Worm (Caenorhabditis elegans) whole organism, L2 larva: Measurements from ENCODE around the gene oig-4.

Experiments
- C34F6.9 ChIP-seq: fragments of 150-350 bp; optimal IDR thresholded peaks from 2 replicates; lab custom pipeline; 2014; ENCODE audit warnings: missing biosample characterization, missing genetic modification characterization
- Y55F3AM.14 ChIP-seq: fragments of 200-800 bp; sonication (Bioruptor generic); optimal IDR thresholded peaks from 2 replicates; lab custom pipeline; 2018; ENCODE audit warnings: mild to moderate bottlenecking, missing genetic modification characterization, missing compliant biosample characterization
- ZK546.5 ChIP-seq: sonication (generic microtip); optimal IDR thresholded peaks from 2 replicates; lab custom pipeline; 2017; ENCODE audit warnings: missing biosample characterization, missing genetic modification characterization
- alr-1 ChIP-seq: fragments of 150-350 bp; optimal IDR thresholded peaks from 2 replicates; lab custom pipeline; 2014; ENCODE audit warnings: missing biosample characterization, missing genetic modification characterization
- aly-2 ChIP-seq: fragments of 150-350 bp; optimal IDR thresholded peaks from 2 replicates; lab custom pipeline; 2014; ENCODE audit warnings: missing biosample characterization, missing genetic modification characterization
- blmp-1 ChIP-seq: sonication (generic microtip); optimal IDR thresholded peaks from 2 replicates; lab custom pipeline; 2017; ENCODE audit warnings: missing genetic modification characterization, mild to moderate bottlenecking, missing compliant biosample characterization, antibody characterized with exemption, moderate library complexity; ENCODE audit not compliant: insufficient read depth
- ceh-16 ChIP-seq: fragments of 150-350 bp; optimal IDR thresholded peaks from 2 replicates; lab custom pipeline; 2014; ENCODE audit warnings: missing biosample characterization, missing genetic modification characterization
- ceh-82 ChIP-seq: fragments of 150-350 bp; optimal IDR thresholded peaks from 2 replicates; lab custom pipeline; 2014; ENCODE audit warnings: missing biosample characterization, missing genetic modification characterization
- elt-3 ChIP-seq: sonication (generic microtip); optimal IDR thresholded peaks from 2 replicates; lab custom pipeline; 2017; ENCODE audit warnings: missing biosample characterization, missing genetic modification characterization
- fos-1 ChIP-seq: fragments of 150-350 bp; optimal IDR thresholded peaks from 2 replicates; lab custom pipeline; 2014; ENCODE audit warnings: missing biosample characterization, missing genetic modification characterization
- gmeb-1 ChIP-seq: fragments of 150-350 bp; optimal IDR thresholded peaks from 2 replicates; lab custom pipeline; 2014; ENCODE audit warnings: missing biosample characterization, missing genetic modification characterization
- lin-11 ChIP-seq: fragments of 150-350 bp; sonication (generic microtip); optimal IDR thresholded peaks from 2 replicates; lab custom pipeline; 2014; ENCODE audit warnings: missing biosample characterization, missing genetic modification characterization, inconsistent platforms, mixed read lengths
- lin-13 ChIP-seq: fragments of 150-350 bp; optimal IDR thresholded peaks from 2 replicates; lab custom pipeline; 2014; ENCODE audit warnings: missing biosample characterization, missing genetic modification reagents, missing genetic modification characterization
- lin-39 ChIP-seq: fragments of 150-350 bp; optimal IDR thresholded peaks from 2 replicates; lab custom pipeline; 2014; ENCODE audit warnings: missing biosample characterization, missing genetic modification reagents, missing genetic modification characterization
- mab-5 ChIP-seq: fragments of 150-350 bp; optimal IDR thresholded peaks from 2 replicates; lab custom pipeline; 2014; ENCODE audit warnings: missing biosample characterization, missing genetic modification characterization
- mdl-1 ChIP-seq, 2 experiments: fragments of 150-350 bp in 1 of 2; sonication (generic microtip) in 1 of 2; optimal IDR thresholded peaks; 2 replicates each; lab custom pipeline; 2017; ENCODE audit warnings: missing biosample characterization in 2 of 2, missing genetic modification characterization in 2 of 2
- nhr-11 ChIP-seq: fragments of 150-350 bp; optimal IDR thresholded peaks from 2 replicates; lab custom pipeline; 2014; ENCODE audit warnings: missing biosample characterization, missing genetic modification characterization
- nhr-12 ChIP-seq: fragments of 150-350 bp; optimal IDR thresholded peaks from 2 replicates; lab custom pipeline; 2014; ENCODE audit warnings: missing biosample characterization, missing genetic modification characterization
- nhr-129 ChIP-seq: fragments of 150-350 bp; optimal IDR thresholded peaks from 2 replicates; lab custom pipeline; 2014; ENCODE audit warnings: missing biosample characterization, missing genetic modification characterization
- nhr-23 ChIP-seq: fragments of 150-350 bp; optimal IDR thresholded peaks from 2 replicates; lab custom pipeline; 2014; ENCODE audit warnings: missing biosample characterization, missing genetic modification reagents, missing genetic modification characterization
- nhr-237 ChIP-seq: fragments of 150-350 bp; optimal IDR thresholded peaks from 2 replicates; lab custom pipeline; 2014; ENCODE audit warnings: missing biosample characterization, missing genetic modification characterization
- nhr-25 ChIP-seq: fragments of 150-350 bp; sonication (generic microtip); optimal IDR thresholded peaks from 3 replicates; lab custom pipeline; 2014; ENCODE audit warnings: missing biosample characterization, missing genetic modification characterization
- nhr-6 ChIP-seq: fragments of 150-350 bp; optimal IDR thresholded peaks from 2 replicates; lab custom pipeline; 2014; ENCODE audit warnings: missing biosample characterization, missing genetic modification characterization
- nhr-77 ChIP-seq: fragments of 150-350 bp; optimal IDR thresholded peaks from 2 replicates; lab custom pipeline; 2014; ENCODE audit warnings: missing biosample characterization, missing genetic modification characterization
- peb-1 ChIP-seq: fragments of 150-350 bp; optimal IDR thresholded peaks from 2 replicates; lab custom pipeline; 2014; ENCODE audit warnings: missing biosample characterization, missing genetic modification characterization
- sem-4 ChIP-seq: fragments of 150-350 bp; optimal IDR thresholded peaks from 2 replicates; lab custom pipeline; 2014; ENCODE audit warnings: missing biosample characterization, missing genetic modification reagents, missing genetic modification characterization
- sma-3 ChIP-seq: sonication (generic microtip); optimal IDR thresholded peaks from 2 replicates; lab custom pipeline; 2016; ENCODE audit warnings: missing genetic modification reagents, missing genetic modification characterization, missing compliant biosample characterization
- sma-9 ChIP-seq, 2 experiments: fragments of 150-350 bp in 1 of 2; sonication (generic microtip) in 1 of 2; optimal IDR thresholded peaks; 2 replicates each; lab custom pipeline; 2014 to 2016; ENCODE audit warnings: missing genetic modification characterization in 2 of 2, mild to moderate bottlenecking in 1 of 2, missing biosample characterization in 1 of 2, missing compliant biosample characterization in 1 of 2, missing genetic modification reagents in 1 of 2, moderate library complexity in 1 of 2
- snpc-4 ChIP-seq: fragments of 150-350 bp; optimal IDR thresholded peaks from 2 replicates; lab custom pipeline; 2014; ENCODE audit warnings: missing biosample characterization, missing genetic modification characterization
- unc-39 ChIP-seq: fragments of 150-350 bp; optimal IDR thresholded peaks from 2 replicates; lab custom pipeline; 2014; ENCODE audit warnings: missing biosample characterization, missing genetic modification characterization
- unc-55 ChIP-seq: fragments of 150-350 bp; sonication (generic microtip); optimal IDR thresholded peaks from 3 replicates; lab custom pipeline; 2014; ENCODE audit warnings: missing biosample characterization, missing genetic modification reagents, missing genetic modification characterization
- zag-1 ChIP-seq: fragments of 150-350 bp; optimal IDR thresholded peaks from 2 replicates; lab custom pipeline; 2014; ENCODE audit warnings: missing biosample characterization, missing genetic modification characterization
- ztf-1 ChIP-seq: fragments of 200-800 bp; sonication (Bioruptor generic); conservative IDR thresholded peaks from 2 replicates; pipeline ENCODE4 v1.3.6; 2022; ENCODE audit warnings: missing genetic modification characterization, missing compliant biosample characterization
- ztf-11 ChIP-seq: sonication (generic microtip); optimal IDR thresholded peaks from 2 replicates; lab custom pipeline; 2017; ENCODE audit warnings: missing biosample characterization, missing genetic modification characterization
- ztf-4 ChIP-seq: fragments of 150-350 bp; optimal IDR thresholded peaks from 2 replicates; lab custom pipeline; 2014; ENCODE audit warnings: missing biosample characterization, missing genetic modification characterization

oig-4 gene

DNA sequence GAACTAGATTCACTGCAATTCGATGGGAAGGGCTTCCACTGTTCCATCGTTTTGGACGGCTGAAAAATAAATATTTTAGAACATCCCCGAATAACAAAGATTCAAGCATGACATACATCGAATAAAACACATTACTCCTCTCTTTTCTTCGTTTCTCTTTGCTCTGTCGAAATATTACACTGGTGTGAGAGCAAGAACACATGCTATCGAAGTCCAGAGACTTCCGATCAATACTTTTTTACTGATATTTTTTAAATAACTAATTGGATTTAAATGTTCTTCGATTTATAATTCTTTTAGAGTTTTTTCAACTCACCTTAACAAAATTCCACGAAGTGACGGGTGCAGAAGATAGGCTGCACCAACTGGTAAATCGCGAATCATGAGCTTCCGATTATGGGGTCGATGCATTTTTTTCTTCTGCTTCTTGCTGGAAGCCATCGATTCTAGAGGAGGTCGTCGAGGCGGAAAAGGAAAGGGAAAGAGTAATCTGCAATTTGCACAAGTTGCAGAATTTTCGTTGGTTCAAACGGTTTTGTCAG is at the start of gene oig-4, which contains the start of gene R07G3.7:
Gene oig-4 (plus strand): TSS at position 301 of the 542 bp plus-strand sequence.
Gene R07G3.7 (minus strand): TSS at position 492 of the 542 bp plus-strand sequence.
- TF ChIP-seq lin-13 (no peak), mab-5 (no peak), gmeb-1 (tag; lab: Kevin White, UChicago) (no peak), mdl-1 (tag; optimal IDR thresholded peaks at IDR 0.05; lab: Kevin White, UChicago) (no peak), nhr-12 (tag; lab: Kevin White, UChicago) (no peak), unc-55 (no peak), nhr-6 (tag; lab: Kevin White, UChicago) (no peak), fos-1 (tag; lab: Kevin White, UChicago) (no peak), nhr-77 (no peak), alr-1 (no peak), C34F6.9 (tag; lab: Kevin White, UChicago) (no peak), zag-1 (no peak), ZK546.5 (tag; lab: Kevin White, UChicago) (no peak), ceh-82 (tag; lab: Kevin White, UChicago) (no peak), nhr-129 (no peak), sma-9 (GFP tag; optimal IDR thresholded peaks at IDR 0.05; lab: Kevin White, UChicago) (no peak), sma-9 (tag; optimal IDR thresholded peaks at IDR 0.05; lab: Kevin White, UChicago) (no peak)
- TF ChIP-seq, all 48 proteins: peak for 0

DNA sequence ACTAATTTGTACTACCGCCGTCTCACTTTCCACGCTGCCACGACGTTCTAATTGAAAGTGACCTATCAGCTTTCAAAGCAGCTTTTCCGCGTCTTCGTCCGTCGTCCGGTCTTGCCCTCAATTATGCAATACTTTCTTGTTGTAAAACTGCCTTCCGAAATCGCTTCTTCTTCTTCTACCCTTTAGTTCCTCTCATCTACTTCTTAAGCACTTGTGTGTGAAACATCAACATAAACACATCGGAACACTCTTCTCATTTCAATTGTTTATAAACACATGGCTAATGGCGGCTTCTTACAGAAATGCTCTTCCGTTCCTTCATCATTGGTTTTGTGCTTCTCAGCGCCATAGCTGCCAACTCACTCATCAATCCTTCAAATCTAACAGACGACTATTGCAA is 43.0 kb upstream of the oig-4 start, which contains the start of gene F35D2.3:
Gene F35D2.3 (plus strand): TSS at position 301 of the 400 bp plus-strand sequence.
- TF ChIP-seq nhr-11 (tag; lab: Kevin White, UChicago) (no peak), ztf-11 (no peak), ceh-16 (tag; lab: Kevin White, UChicago) (no peak), ztf-4 (tag; lab: Kevin White, UChicago) (no peak), ztf-1 (GFP tag; lab: Robert Waterston, UW) (no peak)
- TF ChIP-seq, all 48 proteins: peak for 0

DNA sequence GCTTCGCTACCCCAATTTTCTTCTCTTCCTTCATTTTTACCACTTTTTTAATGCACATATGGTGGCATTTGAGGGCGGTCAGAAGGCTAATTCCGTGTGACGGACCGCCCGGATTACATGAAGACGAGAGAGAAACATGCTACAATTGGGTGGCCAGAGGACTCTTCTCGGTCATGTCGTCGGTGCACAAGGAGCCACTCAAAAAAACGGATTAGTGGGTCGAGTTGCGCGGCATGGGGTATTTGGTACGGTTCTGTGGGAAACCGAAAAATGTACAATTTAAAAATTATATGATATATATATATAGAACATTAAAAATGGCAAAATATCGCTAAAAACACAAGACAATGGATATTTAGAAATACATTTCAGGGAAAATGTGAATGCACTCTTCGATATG is 42.5 kb upstream of the oig-4 start:
- TF ChIP-seq sma-3 (no peak), blmp-1 (tag; lab: Kevin White, UChicago) (no peak), nhr-77 (no peak), unc-39 (tag; lab: Kevin White, UChicago) (no peak), lin-11 (tag; lab: Kevin White, UChicago) (no peak)
- TF ChIP-seq, all 48 proteins: peak for 0

DNA sequence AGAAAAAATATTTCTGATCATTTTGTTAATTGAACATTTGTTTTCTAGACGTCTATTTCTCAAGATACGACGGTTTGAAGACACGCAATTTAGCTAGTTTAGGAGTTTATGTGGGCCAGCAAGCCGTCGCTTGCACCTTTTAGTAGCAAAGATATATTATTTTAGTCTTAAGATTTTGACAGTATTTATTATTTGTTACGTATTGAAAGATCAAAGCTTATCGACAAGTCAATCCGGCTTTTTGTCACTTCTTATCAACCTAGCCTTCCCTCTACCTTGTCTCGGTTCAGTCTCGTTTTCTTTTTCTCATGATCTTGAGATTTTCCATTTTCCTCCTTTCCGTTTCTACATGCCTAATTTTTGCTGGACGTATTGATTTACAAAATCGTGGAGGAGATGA is 39.2 kb upstream of the oig-4 start, which contains the start of gene F35D2.2:
Gene F35D2.2 (plus strand): TSS at position 301 of the 400 bp plus-strand sequence.
- TF ChIP-seq mdl-1 (tag; optimal IDR thresholded peaks at IDR 0.05; lab: Kevin White, UChicago) (no peak), lin-11 (tag; lab: Kevin White, UChicago) (no peak), ceh-82 (tag; lab: Kevin White, UChicago) (no peak), sma-9 (GFP tag; optimal IDR thresholded peaks at IDR 0.05; lab: Kevin White, UChicago) (no peak), sma-9 (tag; optimal IDR thresholded peaks at IDR 0.05; lab: Kevin White, UChicago) (no peak), C34F6.9 (tag; lab: Kevin White, UChicago) (no peak), aly-2 (no peak), elt-3 (no peak), ztf-4 (tag; lab: Kevin White, UChicago) (no peak), sem-4 (tag; lab: Kevin White, UChicago) (no peak)

DNA sequence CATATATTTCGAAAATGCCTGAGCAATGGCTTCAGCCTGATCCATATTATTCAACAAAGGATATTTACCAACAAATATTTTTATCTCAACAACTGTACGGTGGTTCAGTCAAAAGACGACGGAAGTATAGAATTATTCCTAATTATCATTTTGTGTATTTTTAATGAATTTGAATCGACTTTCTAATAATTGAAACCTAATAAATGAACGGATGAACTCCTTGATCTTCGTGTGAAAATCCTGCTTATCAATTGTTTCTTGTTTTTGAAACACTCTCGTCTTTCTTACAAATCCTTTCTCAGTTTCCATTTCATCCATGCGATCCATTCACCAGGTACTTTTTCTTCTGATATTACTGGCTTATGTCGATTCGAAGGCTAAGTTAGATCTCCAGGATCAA is 37.7 kb upstream of the oig-4 start, which contains the start of gene F35D2.1:
Gene F35D2.1 (plus strand): TSS at position 301 of the 400 bp plus-strand sequence.
- TF ChIP-seq nhr-25 (tag; lab: Kevin White, UChicago) (no peak), lin-39 (tag; lab: Kevin White, UChicago) (no peak), lin-13 (no peak), nhr-237 (tag; lab: Kevin White, UChicago) (no peak), sem-4 (tag; lab: Kevin White, UChicago) (no peak), zag-1 (no peak), snpc-4 (tag; lab: Kevin White, UChicago) (no peak)

DNA sequence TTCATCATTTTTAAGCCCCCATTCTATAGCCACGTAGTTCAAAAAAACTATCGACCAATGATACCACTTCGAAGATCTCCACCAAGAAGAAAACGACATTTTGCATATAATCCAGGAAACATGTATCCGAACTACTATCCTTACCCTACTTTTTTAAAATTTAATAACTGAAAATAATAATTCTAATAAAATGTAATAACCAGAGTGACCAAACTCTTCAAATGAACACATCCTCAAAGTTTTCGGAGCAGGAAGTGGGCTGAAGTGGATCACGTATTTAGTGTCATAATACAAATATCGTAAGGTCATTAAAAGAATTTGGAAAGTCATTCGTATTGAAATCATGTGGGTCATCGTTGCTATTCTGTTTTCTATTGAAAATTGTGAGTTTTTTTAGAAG is 35.9 kb upstream of the oig-4 start, which contains the start of gene F35D2.6:
Gene F35D2.6 (plus strand): TSS at position 301 of the 400 bp plus-strand sequence.
- no peak for TF ChIP-seq Y55F3AM.14 (GFP tag; lab: Kevin White, UChicago)
- no peak for TF ChIP-seq nhr-11 (tag; lab: Kevin White, UChicago)
- no peak for TF ChIP-seq peb-1 (tag; lab: Kevin White, UChicago)
- TF ChIP-seq ceh-82 (tag; lab: Kevin White, UChicago): no peak
- no peak for TF ChIP-seq fos-1 (tag; lab: Kevin White, UChicago)
- TF ChIP-seq sem-4 (tag; lab: Kevin White, UChicago): no peak
- no peak for TF ChIP-seq nhr-23 (tag; lab: Kevin White, UChicago)
- no peak for TF ChIP-seq ztf-1 (GFP tag; lab: Robert Waterston, UW)
